Worm (Caenorhabditis elegans): ENCODE results near the gene cpz-2.

cpz-2 gene

ce11 chrV:13427378-13427777 lies 46.4 kb downstream of the cpz-2 start:
- TF ChIP-seq W03F9.2 (tag; optimal IDR thresholded peaks at IDR 0.05) (no peak), dao-5 (tag; optimal IDR thresholded peaks at IDR 0.05) (no peak)

ce11 chrV:13428660-13429059 lies 47.7 kb downstream of the cpz-2 start, which contains the start of gene srd-19:
TSS of gene srd-19 (minus strand) at chrV:13428760.
- TF ChIP-seq W03F9.2 (tag; optimal IDR thresholded peaks at IDR 0.05) (no peak), him-1 (tag; optimal IDR thresholded peaks at IDR 0.05) (no peak), dao-5 (tag; optimal IDR thresholded peaks at IDR 0.05) (no peak)

- no peak for TF ChIP-seq him-1 (tag; optimal IDR thresholded peaks at IDR 0.05)
- no peak for TF ChIP-seq W03F9.2 (tag; optimal IDR thresholded peaks at IDR 0.05)
- no peak for TF ChIP-seq dao-5 (tag; optimal IDR thresholded peaks at IDR 0.05)
Measured at ce11 chrV:13432364-13432763, 51.4 kb downstream of the cpz-2 start, which contains the start of gene srd-17. TSS of gene srd-17 (minus strand) at chrV:13432714.

Measured in whole organism, L4/young adult.